Fruit fly (Drosophila melanogaster): ENCODE results near the gene CG14671.

- TF ChIP-seq insv (optimal IDR thresholded peaks at IDR 0.05) (no peak), Sin3A (optimal IDR thresholded peaks at IDR 0.05) (no peak), Myc (optimal IDR thresholded peaks at IDR 0.05) (no peak), ttk (optimal IDR thresholded peaks at IDR 0.05) (no peak), h (optimal IDR thresholded peaks at IDR 0.05) (no peak), psq (optimal IDR thresholded peaks at IDR 0.05) (no peak)
These were observed 1.2 kb downstream of the CG14671 start, which contains the start of gene Pi4KIIalpha for dm6 chr3R:5563420-5563819.
